Worm (Caenorhabditis elegans) whole organism, young adult: ENCODE measurements around the gene srg-69.

Source experiments
- B0035.1 ChIP-seq: sonication (generic microtip); optimal IDR thresholded peaks from 2 replicates; lab custom pipeline; 2016; ENCODE audit warnings: missing genetic modification characterization, mild to moderate bottlenecking, missing compliant biosample characterization, missing genotype, missing genetic modification reagents
- B0336.3 ChIP-seq: fragments of 200-800 bp; sonication (Bioruptor generic); IDR thresholded peaks from 2 replicates; pipeline ENCODE4 v1.3.6; 2022; ENCODE audit warnings: missing genetic modification characterization, missing compliant biosample characterization
- C06A6.2 ChIP-seq: fragments of 200-800 bp; sonication (Bioruptor generic); conservative IDR thresholded peaks from 2 replicates; pipeline ENCODE4 v1.3.6; 2022; ENCODE audit warnings: missing genetic modification characterization, missing compliant biosample characterization
- F52B5.7 ChIP-seq: sonication (generic microtip); optimal IDR thresholded peaks from 2 replicates; lab custom pipeline; 2016; ENCODE audit warnings: mild to moderate bottlenecking, missing genetic modification characterization, missing compliant biosample characterization
- F55B11.4 ChIP-seq: sonication (generic microtip); optimal IDR thresholded peaks from 2 replicates; lab custom pipeline; 2016; ENCODE audit warnings: missing compliant biosample characterization, missing genetic modification characterization, borderline replicate concordance; ENCODE audit not compliant: insufficient read depth
- F57A8.1 ChIP-seq: fragments of 200-800 bp; sonication (Bioruptor generic); optimal IDR thresholded peaks from 2 replicates; lab custom pipeline; 2018; ENCODE audit warnings: mild to moderate bottlenecking, missing genetic modification characterization, moderate library complexity, missing compliant biosample characterization
- K11D2.4 ChIP-seq: fragments of 200-800 bp; sonication (Bioruptor generic); IDR thresholded peaks from 2 replicates; pipeline ENCODE4 v1.3.6; 2022; ENCODE audit warnings: missing genetic modification reagents, missing genetic modification characterization, missing compliant biosample characterization
- Y53G8AR.9 ChIP-seq: fragments of 200-800 bp; sonication (Bioruptor generic); conservative IDR thresholded peaks from 2 replicates; pipeline ENCODE4 v1.3.6; 2022; ENCODE audit warnings: missing genetic modification reagents, missing genetic modification characterization, missing compliant biosample characterization
- Y56A3A.18 ChIP-seq: fragments of 200-800 bp; sonication (Bioruptor generic); IDR thresholded peaks from 2 replicates; pipeline ENCODE4 v1.3.6; 2022; ENCODE audit warnings: missing genetic modification reagents, missing genetic modification characterization, missing compliant biosample characterization
- ZK185.1 ChIP-seq: sonication (generic microtip); optimal IDR thresholded peaks from 2 replicates; lab custom pipeline; 2016; ENCODE audit warnings: mild to moderate bottlenecking, missing genetic modification characterization, missing compliant biosample characterization; ENCODE audit not compliant: poor library complexity, severe bottlenecking
- attf-3 ChIP-seq: fragments of 200-800 bp; sonication (Bioruptor generic); conservative IDR thresholded peaks from 2 replicates; pipeline ENCODE4 v1.3.6; 2022; ENCODE audit warnings: missing genetic modification reagents, missing genetic modification characterization, missing compliant biosample characterization
- attf-5 ChIP-seq: fragments of 200-800 bp; sonication (Bioruptor generic); optimal IDR thresholded peaks from 2 replicates; lab custom pipeline; 2018; ENCODE audit warnings: mild to moderate bottlenecking, missing genetic modification characterization, missing compliant biosample characterization
- attf-6 ChIP-seq: fragments of 200-800 bp; sonication (Bioruptor generic); IDR thresholded peaks from 2 replicates; pipeline ENCODE4 v1.3.6; 2022; ENCODE audit warnings: missing genetic modification reagents, missing genetic modification characterization, missing compliant biosample characterization
- bed-1 ChIP-seq: fragments of 200-800 bp; sonication (Bioruptor generic); IDR thresholded peaks from 2 replicates; pipeline ENCODE4 v1.3.6; 2022; ENCODE audit warnings: missing genetic modification reagents, missing genetic modification characterization, missing compliant biosample characterization
- ccch-3 ChIP-seq: fragments of 200-800 bp; sonication (Bioruptor generic); optimal IDR thresholded peaks from 2 replicates; lab custom pipeline; 2018; ENCODE audit warnings: mild to moderate bottlenecking, missing genetic modification characterization, missing compliant biosample characterization
- cebp-2 ChIP-seq: fragments of 200-800 bp; sonication (Bioruptor generic); IDR thresholded peaks from 2 replicates; pipeline ENCODE4 v1.3.6; 2022; ENCODE audit warnings: missing genetic modification characterization, missing compliant biosample characterization
- ceh-27 ChIP-seq: fragments of 200-800 bp; sonication (Bioruptor generic); optimal IDR thresholded peaks from 2 replicates; lab custom pipeline; 2018; ENCODE audit warnings: mild to moderate bottlenecking, missing genetic modification characterization, moderate library complexity, missing compliant biosample characterization
- chd-7 ChIP-seq: sonication (generic microtip); optimal IDR thresholded peaks from 2 replicates; lab custom pipeline; 2016; ENCODE audit warnings: mild to moderate bottlenecking, missing genetic modification characterization, moderate library complexity, missing compliant biosample characterization
- dox-1 ChIP-seq: fragments of 200-800 bp; sonication (Bioruptor generic); IDR thresholded peaks from 2 replicates; pipeline ENCODE4 v1.3.6; 2022; ENCODE audit warnings: missing genetic modification reagents, missing genetic modification characterization, missing compliant biosample characterization
- dpff-1 ChIP-seq: sonication (generic microtip); optimal IDR thresholded peaks from 2 replicates; lab custom pipeline; 2017; ENCODE audit warnings: mild to moderate bottlenecking, missing genetic modification characterization, missing compliant biosample characterization
- efl-1 ChIP-seq: fragments of 150-350 bp; optimal IDR thresholded peaks from 2 replicates; lab custom pipeline; 2014; ENCODE audit warnings: missing biosample characterization, missing genetic modification reagents, missing genetic modification characterization
- egl-18 ChIP-seq: fragments of 200-800 bp; sonication (Bioruptor generic); IDR thresholded peaks from 2 replicates; pipeline ENCODE4 v1.3.6; 2022; ENCODE audit warnings: missing genetic modification reagents, missing genetic modification characterization, missing compliant biosample characterization
- egl-44 ChIP-seq: fragments of 200-800 bp; sonication (Bioruptor generic); IDR thresholded peaks from 2 replicates; pipeline ENCODE4 v1.3.6; 2022; ENCODE audit warnings: missing genetic modification reagents, missing genetic modification characterization, missing compliant biosample characterization
- egrh-3 ChIP-seq: fragments of 200-800 bp; sonication (Bioruptor generic); IDR thresholded peaks from 2 replicates; pipeline ENCODE4 v1.3.6; 2022; ENCODE audit warnings: missing genetic modification reagents, missing genetic modification characterization, missing compliant biosample characterization
- fkh-3 ChIP-seq: sonication (generic microtip); optimal IDR thresholded peaks from 2 replicates; lab custom pipeline; 2016; ENCODE audit warnings: mild to moderate bottlenecking, missing genetic modification characterization, missing compliant biosample characterization
- him-1 ChIP-seq: sonication (generic microtip); optimal IDR thresholded peaks from 2 replicates; lab custom pipeline; 2016; ENCODE audit warnings: missing genotype, missing genetic modification reagents, missing genetic modification characterization, missing compliant biosample characterization
- hlh-12 ChIP-seq: sonication (generic microtip); optimal IDR thresholded peaks from 2 replicates; lab custom pipeline; 2016; ENCODE audit warnings: missing genetic modification characterization, missing compliant biosample characterization
- hmg-20 ChIP-seq: fragments of 200-800 bp; sonication (Bioruptor generic); IDR thresholded peaks from 2 replicates; pipeline ENCODE4 v1.3.6; 2022; ENCODE audit warnings: missing genetic modification reagents, missing genetic modification characterization, missing compliant biosample characterization
- lsl-1 ChIP-seq: fragments of 200-800 bp; sonication (Bioruptor generic); optimal IDR thresholded peaks from 2 replicates; lab custom pipeline; 2018; ENCODE audit warnings: mild to moderate bottlenecking, missing genetic modification characterization, moderate library complexity, missing compliant biosample characterization
- madf-3 ChIP-seq: fragments of 200-800 bp; sonication (Bioruptor generic); IDR thresholded peaks from 2 replicates; pipeline ENCODE4 v1.3.6; 2022; ENCODE audit warnings: missing genetic modification reagents, missing genetic modification characterization, missing compliant biosample characterization
- madf-6 ChIP-seq: fragments of 200-800 bp; sonication (Bioruptor generic); IDR thresholded peaks from 2 replicates; pipeline ENCODE4 v1.3.6; 2022; ENCODE audit warnings: missing genetic modification reagents, missing genetic modification characterization, missing compliant biosample characterization
- madf-8 ChIP-seq: fragments of 200-800 bp; sonication (Bioruptor generic); conservative IDR thresholded peaks from 2 replicates; pipeline ENCODE4 v1.3.6; 2022; ENCODE audit warnings: missing genetic modification reagents, missing genetic modification characterization, missing compliant biosample characterization
- mcd-1 ChIP-seq: fragments of 200-800 bp; sonication (Bioruptor generic); IDR thresholded peaks from 2 replicates; pipeline ENCODE4 v1.3.6; 2022; ENCODE audit warnings: missing genetic modification reagents, missing genetic modification characterization, missing compliant biosample characterization
- mes-4 ChIP-seq: sonication (generic microtip); optimal IDR thresholded peaks from 2 replicates; lab custom pipeline; 2016; ENCODE audit warnings: missing genotype, missing genetic modification characterization, missing compliant biosample characterization
- mxl-1 ChIP-seq: sonication (generic microtip); optimal IDR thresholded peaks from 2 replicates; lab custom pipeline; 2016; ENCODE audit warnings: missing genetic modification characterization, missing compliant biosample characterization
- nfyb-1 ChIP-seq: fragments of 200-800 bp; sonication (Bioruptor generic); IDR thresholded peaks from 2 replicates; pipeline ENCODE4 v1.3.6; 2022; ENCODE audit warnings: missing genetic modification reagents, missing genetic modification characterization, missing compliant biosample characterization
- rec-8 ChIP-seq, 2 experiments: sonication (generic microtip); optimal IDR thresholded peaks; 2 replicates each; lab custom pipeline; 2016; ENCODE audit warnings: mild to moderate bottlenecking in 2 of 2, missing genetic modification characterization in 2 of 2, missing genetic modification reagents in 2 of 2, missing genotype in 2 of 2, missing biosample characterization in 1 of 2, missing compliant biosample characterization in 1 of 2, moderate library complexity in 1 of 2
- repo-1 ChIP-seq: sonication (generic microtip); optimal IDR thresholded peaks from 2 replicates; lab custom pipeline; 2017; ENCODE audit warnings: mild to moderate bottlenecking, missing genetic modification characterization, missing compliant biosample characterization
- rpc-1 ChIP-seq, 2 experiments: fragments of 150-350 bp in 1 of 2; sonication (generic microtip) in 1 of 2; optimal IDR thresholded peaks; 2 replicates each; lab custom pipeline; 2014 to 2018; ENCODE audit warnings: missing biosample characterization in 1 of 2, missing genetic modification characterization in 1 of 2, missing genetic modification reagents in 1 of 2, missing genotype in 1 of 2
- snpc-4 ChIP-seq, 5 experiments: fragments of 150-350 bp in 1 of 5; sonication (generic microtip) in 4 of 5; optimal IDR thresholded peaks; 2 replicates each; lab custom pipeline; 2014 to 2018; ENCODE audit warnings: missing genetic modification characterization in 5 of 5, missing biosample characterization in 3 of 5, antibody characterized with exemption in 2 of 5, mild to moderate bottlenecking in 2 of 5, missing compliant biosample characterization in 2 of 5, missing genotype in 2 of 5, moderate library complexity in 2 of 5, missing genetic modification reagents in 1 of 5
- somi-1 ChIP-seq: fragments of 200-800 bp; sonication (Bioruptor generic); optimal IDR thresholded peaks from 2 replicates; lab custom pipeline; 2018; ENCODE audit warnings: mild to moderate bottlenecking, missing genetic modification characterization, missing compliant biosample characterization
- tbp1 ChIP-seq: fragments of 200-800 bp; sonication (Bioruptor generic); optimal IDR thresholded peaks from 2 replicates; lab custom pipeline; 2018; ENCODE audit warnings: mild to moderate bottlenecking, missing genetic modification characterization, missing compliant biosample characterization
- tbx-9 ChIP-seq: sonication (generic microtip); optimal IDR thresholded peaks from 2 replicates; lab custom pipeline; 2016; ENCODE audit warnings: borderline replicate concordance, missing genetic modification characterization, inconsistent platforms, missing compliant biosample characterization
- unc-130 ChIP-seq: sonication (generic microtip); optimal IDR thresholded peaks from 2 replicates; lab custom pipeline; 2016; ENCODE audit warnings: missing genetic modification reagents, missing genetic modification characterization, missing compliant biosample characterization
- zfh-2 ChIP-seq: fragments of 200-800 bp; sonication (Bioruptor generic); conservative IDR thresholded peaks from 2 replicates; pipeline ENCODE4 v1.3.6; 2022; ENCODE audit warnings: missing genetic modification reagents, missing genetic modification characterization, missing compliant biosample characterization
- ztf-26 ChIP-seq: sonication (generic microtip); optimal IDR thresholded peaks from 2 replicates; lab custom pipeline; 2017; ENCODE audit warnings: missing genetic modification characterization, missing compliant biosample characterization

Gene srg-69

DNA sequence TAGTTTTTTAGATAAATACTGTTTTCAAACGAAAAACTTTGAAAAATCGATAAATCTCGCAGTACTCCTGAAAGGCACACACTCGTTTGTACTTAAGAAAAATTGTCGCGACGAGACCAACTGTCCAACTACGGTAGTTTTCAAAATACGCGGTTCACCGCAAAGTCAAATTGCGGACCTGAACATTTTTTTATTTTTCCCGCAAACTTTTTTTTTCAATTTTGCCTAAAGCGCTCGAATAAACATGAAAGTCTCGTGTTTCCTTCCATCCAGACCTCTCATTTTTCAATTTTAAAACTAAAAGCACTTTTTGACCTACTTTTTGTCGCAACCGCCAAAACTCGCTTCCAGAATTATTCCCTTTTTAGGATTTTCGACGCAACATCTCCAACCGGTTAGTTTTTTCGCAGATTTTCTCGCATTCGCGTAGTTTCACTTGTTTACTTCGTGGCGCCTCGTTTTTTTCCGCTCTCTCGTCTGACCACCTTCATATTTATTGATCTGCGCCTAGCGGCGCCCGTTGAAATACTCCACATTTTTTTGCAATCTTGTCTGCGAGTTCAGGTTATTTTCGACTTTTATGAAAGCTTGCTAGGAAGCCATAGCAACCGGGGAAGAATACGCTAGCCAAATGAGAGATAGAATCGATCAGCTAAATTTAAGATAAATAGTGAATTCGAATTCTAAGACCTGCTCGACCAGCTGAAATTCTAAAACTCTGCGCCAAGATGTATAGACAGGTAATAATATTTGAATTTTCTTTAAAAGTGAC, 22.2 kb downstream of the srg-69 start, which contains the start of gene prdx-2 (continued):
- peak; percentile 37 for TF ChIP-seq unc-130 (GFP tag; lab: Kevin White, UChicago)
- no peak for TF ChIP-seq egl-44 (GFP tag; lab: Robert Waterston, UW)
- TF ChIP-seq nfyb-1 (GFP tag; lab: Robert Waterston, UW) = 0 out of 2 replicates have a peak, but pooled peaks have one; percentile 51
- no peak for TF ChIP-seq F55B11.4
- peak; percentile 96 for TF ChIP-seq madf-6 (GFP tag; lab: Robert Waterston, UW)
- no peak for TF ChIP-seq cebp-2 (GFP tag; lab: Robert Waterston, UW)
- TF ChIP-seq tbp1 (GFP tag; lab: Kevin White, UChicago) = peak; percentile 59
- no peak for TF ChIP-seq snpc-4 (GFP tag; optimal IDR thresholded peaks at IDR 0.05; lab: Kevin White, UChicago)
- TF ChIP-seq snpc-4 (tag; optimal IDR thresholded peaks at IDR 0.05; lab: Kevin White, UChicago) = no peak
- TF ChIP-seq attf-3 = no peak
- no peak for TF ChIP-seq rec-8 (tag; optimal IDR thresholded peaks at IDR 0.05; lab: Kevin White, UChicago)
- no peak for TF ChIP-seq B0035.1 (tag; lab: Kevin White, UChicago)
- TF ChIP-seq Y56A3A.18 = no peak
- no peak for TF ChIP-seq dpff-1 (tag; lab: Kevin White, UChicago)
- TF ChIP-seq hlh-12 = no peak
- TF ChIP-seq madf-3 = peak; percentile 86; the same call in 1 of the 2 replicates
- peak; percentile 25 for TF ChIP-seq him-1 (tag; lab: Kevin White, UChicago)
- peak; percentile 40; the same call in 1 of the 2 replicates for TF ChIP-seq mcd-1 (GFP tag; lab: Robert Waterston, UW)
- TF ChIP-seq lsl-1 (GFP tag; lab: Kevin White, UChicago) = peak; percentile 98
- peak; percentile 73 for TF ChIP-seq B0336.3
- no peak for TF ChIP-seq egrh-3 (GFP tag; lab: Robert Waterston, UW)
- no peak for TF ChIP-seq attf-5 (GFP tag; lab: Kevin White, UChicago)
- no peak for TF ChIP-seq hmg-20 (GFP tag; lab: Robert Waterston, UW)
- no peak for TF ChIP-seq ZK185.1 (tag; lab: Kevin White, UChicago)
- TF ChIP-seq zfh-2 = no peak
- no peak for TF ChIP-seq bed-1
- no peak for TF ChIP-seq mxl-1
- no peak for TF ChIP-seq Y53G8AR.9
- TF ChIP-seq repo-1 (tag; lab: Kevin White, UChicago) = no peak
- TF ChIP-seq rpc-1 (optimal IDR thresholded peaks at IDR 0.05; lab: Kevin White, UChicago) = no peak
- no peak for TF ChIP-seq rpc-1 (tag; optimal IDR thresholded peaks at IDR 0.05; lab: Kevin White, UChicago)
- no peak for TF ChIP-seq C06A6.2 (GFP tag; lab: Robert Waterston, UW)
- TF ChIP-seq efl-1 (GFP tag; lab: Kevin White, UChicago) = peak; percentile 87
- no peak for TF ChIP-seq F52B5.7
- no peak for TF ChIP-seq mes-4 (tag; lab: Kevin White, UChicago)
- no peak for TF ChIP-seq ccch-3 (GFP tag; lab: Kevin White, UChicago)
- TF ChIP-seq ztf-26 (tag; lab: Kevin White, UChicago) = no peak
- peak; percentile 89 for TF ChIP-seq madf-8 (GFP tag; lab: Robert Waterston, UW)
- no peak for TF ChIP-seq tbx-9 (tag; lab: Kevin White, UChicago)
- TF ChIP-seq attf-6 (GFP tag; lab: Robert Waterston, UW) = peak; percentile 68; the same call in 1 of the 2 replicates
- TF ChIP-seq fkh-3 (tag; lab: Kevin White, UChicago) = no peak
- no peak for TF ChIP-seq ceh-27 (GFP tag; lab: Kevin White, UChicago)
- TF ChIP-seq egl-18 (GFP tag; lab: Robert Waterston, UW) = no peak
- no peak for TF ChIP-seq K11D2.4 (GFP tag; lab: Robert Waterston, UW)
- TF ChIP-seq chd-7 = no peak
- TF ChIP-seq F57A8.1 (GFP tag; lab: Kevin White, UChicago) = no peak
- TF ChIP-seq dox-1 (GFP tag; lab: Robert Waterston, UW) = peak; percentile 82
- TF ChIP-seq somi-1 (GFP tag; lab: Kevin White, UChicago) = no peak
